Worm (Caenorhabditis elegans) whole organism, early embryonic: ENCODE data around the gene rme-4.

Experiments
- B0310.2 ChIP-seq: sonication (generic microtip); optimal IDR thresholded peaks from 2 replicates; lab custom pipeline; 2016; ENCODE audit warnings: mild to moderate bottlenecking, missing genetic modification characterization, missing compliant biosample characterization
- aly-1 ChIP-seq: sonication (generic microtip); optimal IDR thresholded peaks from 2 replicates; lab custom pipeline; 2016; ENCODE audit warnings: missing genetic modification characterization, missing compliant biosample characterization
- ama-1 ChIP-seq: fragments of 150-350 bp; optimal IDR thresholded peaks from 2 replicates; lab custom pipeline; 2014
- ceh-13 ChIP-seq: fragments of 200-800 bp; sonication (Bioruptor generic); optimal IDR thresholded peaks from 2 replicates; lab custom pipeline; 2018; ENCODE audit warnings: mild to moderate bottlenecking, missing genetic modification characterization, missing compliant biosample characterization
- flt-1 ChIP-seq: fragments of 200-800 bp; sonication (Bioruptor generic); IDR thresholded peaks from 2 replicates; pipeline ENCODE4 v1.3.6; 2022; ENCODE audit warnings: missing genetic modification characterization, missing compliant biosample characterization
- hmbx-1 ChIP-seq: sonication (generic microtip); optimal IDR thresholded peaks from 2 replicates; lab custom pipeline; 2016; ENCODE audit warnings: mild to moderate bottlenecking, missing genetic modification characterization, missing compliant biosample characterization
- hnd-1 ChIP-seq: sonication (generic microtip); optimal IDR thresholded peaks from 2 replicates; lab custom pipeline; 2016; ENCODE audit warnings: missing genetic modification characterization, missing compliant biosample characterization
- pes-1 ChIP-seq: fragments of 200-800 bp; sonication (Bioruptor generic); IDR thresholded peaks from 2 replicates; pipeline ENCODE4 v1.3.6; 2022; ENCODE audit warnings: missing genetic modification reagents, missing genetic modification characterization, missing compliant biosample characterization
- scrt-1 ChIP-seq: fragments of 200-800 bp; sonication (Bioruptor generic); IDR thresholded peaks from 2 replicates; pipeline ENCODE4 v1.3.6; 2022; ENCODE audit warnings: missing genetic modification characterization, missing compliant biosample characterization
- sea-1 ChIP-seq: fragments of 200-800 bp; sonication (Bioruptor generic); conservative IDR thresholded peaks from 2 replicates; pipeline ENCODE4 v1.3.6; 2022; ENCODE audit warnings: missing genetic modification characterization, missing compliant biosample characterization
- tra-4 ChIP-seq: sonication (generic microtip); optimal IDR thresholded peaks from 2 replicates; lab custom pipeline; 2017; ENCODE audit warnings: missing genetic modification characterization, missing compliant biosample characterization

DNA sequence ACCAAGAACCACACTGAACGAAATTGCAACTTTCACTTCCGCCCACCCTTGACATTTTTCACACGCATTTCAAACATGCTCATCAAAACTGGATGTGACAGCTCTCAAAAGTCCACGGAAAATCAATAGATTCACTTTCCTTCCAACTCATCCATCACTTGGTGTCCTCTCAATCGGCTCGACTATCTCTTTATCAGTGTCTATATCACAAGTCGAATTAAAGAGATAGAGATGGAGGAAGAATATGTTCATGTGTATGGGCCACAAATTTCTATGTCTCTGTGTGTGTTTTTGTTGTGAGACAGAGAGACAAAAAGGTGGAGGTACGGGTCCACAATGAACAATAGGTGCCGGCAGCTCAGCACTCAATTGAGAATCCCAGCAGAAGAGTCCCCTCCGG is 30.9 kb upstream of the rme-4 start:
- no peak for TF ChIP-seq tra-4 (tag; lab: Kevin White, UChicago)
- no peak for TF ChIP-seq hnd-1 (tag; lab: Kevin White, UChicago)
- no peak for TF ChIP-seq ama-1 (lab: Kevin White, UChicago)
- TF ChIP-seq pes-1 (GFP tag; lab: Robert Waterston, UW): no peak
- TF ChIP-seq B0310.2 (tag; lab: Kevin White, UChicago): no peak
- TF ChIP-seq hmbx-1 (tag; lab: Kevin White, UChicago): no peak
- TF ChIP-seq scrt-1 (GFP tag; lab: Robert Waterston, UW): no peak
- TF ChIP-seq sea-1: no peak
- TF ChIP-seq ceh-13: no peak
- no peak for TF ChIP-seq flt-1 (GFP tag; lab: Robert Waterston, UW)
- TF ChIP-seq aly-1 (tag; lab: Kevin White, UChicago): no peak
